Worm (Caenorhabditis elegans) whole organism, L2 larva: Measurements from ENCODE around the gene eas-1.

Experiments
- C34F6.9 ChIP-seq: fragments of 150-350 bp; optimal IDR thresholded peaks from 2 replicates; lab custom pipeline; 2014; ENCODE audit warnings: missing biosample characterization, missing genetic modification characterization
- F13H6.1 ChIP-seq: sonication (generic microtip); optimal IDR thresholded peaks from 2 replicates; lab custom pipeline; 2016; ENCODE audit warnings: missing genetic modification characterization, missing compliant biosample characterization
- aly-2 ChIP-seq: fragments of 150-350 bp; optimal IDR thresholded peaks from 2 replicates; lab custom pipeline; 2014; ENCODE audit warnings: missing biosample characterization, missing genetic modification characterization
- ama-1 ChIP-seq: fragments of 150-350 bp; optimal IDR thresholded peaks from 2 replicates; lab custom pipeline; 2018; ENCODE audit warnings: inconsistent platforms
- blmp-1 ChIP-seq: sonication (generic microtip); optimal IDR thresholded peaks from 2 replicates; lab custom pipeline; 2017; ENCODE audit warnings: missing genetic modification characterization, mild to moderate bottlenecking, missing compliant biosample characterization, antibody characterized with exemption, moderate library complexity; ENCODE audit not compliant: insufficient read depth
- ceh-16 ChIP-seq: fragments of 150-350 bp; optimal IDR thresholded peaks from 2 replicates; lab custom pipeline; 2014; ENCODE audit warnings: missing biosample characterization, missing genetic modification characterization
- crh-2 ChIP-seq: sonication (generic microtip); optimal IDR thresholded peaks from 2 replicates; lab custom pipeline; 2017; ENCODE audit warnings: missing biosample characterization, missing genetic modification characterization
- dmd-4 ChIP-seq: sonication (generic microtip); optimal IDR thresholded peaks from 2 replicates; lab custom pipeline; 2017; ENCODE audit warnings: missing biosample characterization, missing genetic modification characterization
- elt-1 ChIP-seq: fragments of 150-350 bp; optimal IDR thresholded peaks from 2 replicates; lab custom pipeline; 2014; ENCODE audit warnings: missing biosample characterization, missing genetic modification characterization
- fos-1 ChIP-seq: fragments of 150-350 bp; optimal IDR thresholded peaks from 2 replicates; lab custom pipeline; 2014; ENCODE audit warnings: missing biosample characterization, missing genetic modification characterization
- gmeb-1 ChIP-seq: fragments of 150-350 bp; optimal IDR thresholded peaks from 2 replicates; lab custom pipeline; 2014; ENCODE audit warnings: missing biosample characterization, missing genetic modification characterization
- lin-11 ChIP-seq: fragments of 150-350 bp; sonication (generic microtip); optimal IDR thresholded peaks from 2 replicates; lab custom pipeline; 2014; ENCODE audit warnings: missing biosample characterization, missing genetic modification characterization, inconsistent platforms, mixed read lengths
- lin-13 ChIP-seq: fragments of 150-350 bp; optimal IDR thresholded peaks from 2 replicates; lab custom pipeline; 2014; ENCODE audit warnings: missing biosample characterization, missing genetic modification reagents, missing genetic modification characterization
- lin-39 ChIP-seq: fragments of 150-350 bp; optimal IDR thresholded peaks from 2 replicates; lab custom pipeline; 2014; ENCODE audit warnings: missing biosample characterization, missing genetic modification reagents, missing genetic modification characterization
- lsy-2 ChIP-seq, 2 experiments: fragments of 150-350 bp in 1 of 2; sonication (generic microtip) in 1 of 2; optimal IDR thresholded peaks; 2 replicates each; lab custom pipeline; 2014 to 2017; ENCODE audit warnings: missing biosample characterization in 2 of 2, missing genetic modification characterization in 2 of 2
- mab-5 ChIP-seq: fragments of 150-350 bp; optimal IDR thresholded peaks from 2 replicates; lab custom pipeline; 2014; ENCODE audit warnings: missing biosample characterization, missing genetic modification characterization
- mdl-1 ChIP-seq, 2 experiments: fragments of 150-350 bp in 1 of 2; sonication (generic microtip) in 1 of 2; optimal IDR thresholded peaks; 2 replicates each; lab custom pipeline; 2017; ENCODE audit warnings: missing biosample characterization in 2 of 2, missing genetic modification characterization in 2 of 2
- nhr-11 ChIP-seq: fragments of 150-350 bp; optimal IDR thresholded peaks from 2 replicates; lab custom pipeline; 2014; ENCODE audit warnings: missing biosample characterization, missing genetic modification characterization
- nhr-12 ChIP-seq: fragments of 150-350 bp; optimal IDR thresholded peaks from 2 replicates; lab custom pipeline; 2014; ENCODE audit warnings: missing biosample characterization, missing genetic modification characterization
- nhr-21 ChIP-seq: fragments of 150-350 bp; optimal IDR thresholded peaks from 2 replicates; lab custom pipeline; 2014; ENCODE audit warnings: missing biosample characterization, missing genetic modification characterization
- nhr-237 ChIP-seq: fragments of 150-350 bp; optimal IDR thresholded peaks from 2 replicates; lab custom pipeline; 2014; ENCODE audit warnings: missing biosample characterization, missing genetic modification characterization
- nhr-25 ChIP-seq: fragments of 150-350 bp; sonication (generic microtip); optimal IDR thresholded peaks from 3 replicates; lab custom pipeline; 2014; ENCODE audit warnings: missing biosample characterization, missing genetic modification characterization
- peb-1 ChIP-seq: fragments of 150-350 bp; optimal IDR thresholded peaks from 2 replicates; lab custom pipeline; 2014; ENCODE audit warnings: missing biosample characterization, missing genetic modification characterization
- skn-1 ChIP-seq: sonication (generic microtip); optimal IDR thresholded peaks from 2 replicates; lab custom pipeline; 2017; ENCODE audit warnings: missing biosample characterization, missing genetic modification characterization
- sma-3 ChIP-seq: sonication (generic microtip); optimal IDR thresholded peaks from 2 replicates; lab custom pipeline; 2016; ENCODE audit warnings: missing genetic modification reagents, missing genetic modification characterization, missing compliant biosample characterization
- sma-9 ChIP-seq, 2 experiments: fragments of 150-350 bp in 1 of 2; sonication (generic microtip) in 1 of 2; optimal IDR thresholded peaks; 2 replicates each; lab custom pipeline; 2014 to 2016; ENCODE audit warnings: missing genetic modification characterization in 2 of 2, mild to moderate bottlenecking in 1 of 2, missing biosample characterization in 1 of 2, missing compliant biosample characterization in 1 of 2, missing genetic modification reagents in 1 of 2, moderate library complexity in 1 of 2
- unc-55 ChIP-seq: fragments of 150-350 bp; sonication (generic microtip); optimal IDR thresholded peaks from 3 replicates; lab custom pipeline; 2014; ENCODE audit warnings: missing biosample characterization, missing genetic modification reagents, missing genetic modification characterization
- zag-1 ChIP-seq: fragments of 150-350 bp; optimal IDR thresholded peaks from 2 replicates; lab custom pipeline; 2014; ENCODE audit warnings: missing biosample characterization, missing genetic modification characterization
- ztf-1 ChIP-seq: fragments of 200-800 bp; sonication (Bioruptor generic); conservative IDR thresholded peaks from 2 replicates; pipeline ENCODE4 v1.3.6; 2022; ENCODE audit warnings: missing genetic modification characterization, missing compliant biosample characterization
- ztf-11 ChIP-seq: sonication (generic microtip); optimal IDR thresholded peaks from 2 replicates; lab custom pipeline; 2017; ENCODE audit warnings: missing biosample characterization, missing genetic modification characterization
- ztf-4 ChIP-seq: fragments of 150-350 bp; optimal IDR thresholded peaks from 2 replicates; lab custom pipeline; 2014; ENCODE audit warnings: missing biosample characterization, missing genetic modification characterization

eas-1 gene

ce11 chrII:4747697-4748096 is 7.5 kb downstream of the eas-1 start:
- TF ChIP-seq nhr-25 (tag; lab: Kevin White, UChicago) (peak; percentile 28), gmeb-1 (tag; lab: Kevin White, UChicago) (peak; percentile 28), dmd-4 (tag; lab: Kevin White, UChicago) (no peak), lin-39 (tag; lab: Kevin White, UChicago) (no peak), fos-1 (tag; lab: Kevin White, UChicago) (no peak), nhr-237 (tag; lab: Kevin White, UChicago) (no peak), nhr-21 (tag; lab: Kevin White, UChicago) (no peak), crh-2 (tag; lab: Kevin White, UChicago) (peak; percentile 69), sma-9 (GFP tag; optimal IDR thresholded peaks at IDR 0.05; lab: Kevin White, UChicago) (peak; percentile 31), sma-9 (tag; optimal IDR thresholded peaks at IDR 0.05; lab: Kevin White, UChicago) (no peak), nhr-12 (tag; lab: Kevin White, UChicago) (no peak)

ce11 chrII:4748374-4748773 is 8.2 kb downstream of the eas-1 start:
- TF ChIP-seq ztf-4 (tag; lab: Kevin White, UChicago) (no peak), zag-1 (no peak), sma-3 (peak; percentile 43), gmeb-1 (tag; lab: Kevin White, UChicago) (no peak), crh-2 (tag; lab: Kevin White, UChicago) (no peak), nhr-25 (tag; lab: Kevin White, UChicago) (peak; percentile 55), nhr-21 (tag; lab: Kevin White, UChicago) (peak; percentile 54), unc-55 (no peak), blmp-1 (tag; lab: Kevin White, UChicago) (peak; percentile 21), ceh-16 (tag; lab: Kevin White, UChicago) (no peak), C34F6.9 (tag; lab: Kevin White, UChicago) (no peak), mdl-1 (tag; optimal IDR thresholded peaks at IDR 0.05; lab: Kevin White, UChicago) (no peak), aly-2 (tag; lab: Kevin White, UChicago) (no peak), mab-5 (tag; lab: Kevin White, UChicago) (no peak), sma-9 (GFP tag; optimal IDR thresholded peaks at IDR 0.05; lab: Kevin White, UChicago) (peak; percentile 44), sma-9 (tag; optimal IDR thresholded peaks at IDR 0.05; lab: Kevin White, UChicago) (no peak), peb-1 (tag; lab: Kevin White, UChicago) (no peak), lin-11 (no peak)
- TF ChIP-seq, all 48 proteins: peak for 5

ce11 chrII:4749581-4749980 is 9.4 kb downstream of the eas-1 start, which contains the start of gene F41C3.2:
Gene F41C3.2, plus strand, starts transcription at chrII:4749968.
- TF ChIP-seq blmp-1 (tag; lab: Kevin White, UChicago) (peak; percentile 33), unc-55 (no peak), nhr-11 (tag; lab: Kevin White, UChicago) (no peak), skn-1 (tag; lab: Kevin White, UChicago) (no peak), ama-1 (lab: Kevin White, UChicago) (peak; percentile 41), lsy-2 (tag; optimal IDR thresholded peaks at IDR 0.05; lab: Kevin White, UChicago) (no peak), lin-13 (GFP tag; lab: Kevin White, UChicago) (no peak), dmd-4 (tag; lab: Kevin White, UChicago) (no peak), mab-5 (tag; lab: Kevin White, UChicago) (no peak), ztf-11 (no peak), ztf-4 (tag; lab: Kevin White, UChicago) (no peak), nhr-25 (tag; lab: Kevin White, UChicago) (peak; percentile 35), fos-1 (tag; lab: Kevin White, UChicago) (no peak), nhr-237 (tag; lab: Kevin White, UChicago) (no peak), aly-2 (tag; lab: Kevin White, UChicago) (no peak), lin-39 (tag; lab: Kevin White, UChicago) (no peak), lin-11 (no peak), crh-2 (tag; lab: Kevin White, UChicago) (no peak), nhr-21 (tag; lab: Kevin White, UChicago) (peak; percentile 4), ceh-16 (tag; lab: Kevin White, UChicago) (no peak), sma-9 (GFP tag; optimal IDR thresholded peaks at IDR 0.05; lab: Kevin White, UChicago) (peak; percentile 57), sma-9 (tag; optimal IDR thresholded peaks at IDR 0.05; lab: Kevin White, UChicago) (no peak), mdl-1 (tag; optimal IDR thresholded peaks at IDR 0.05; lab: Kevin White, UChicago) (no peak), F13H6.1 (tag; lab: Kevin White, UChicago) (no peak)

- TF ChIP-seq mdl-1 (tag; optimal IDR thresholded peaks at IDR 0.05; lab: Kevin White, UChicago) = no peak
- no peak for TF ChIP-seq zag-1
- no peak for TF ChIP-seq skn-1 (tag; lab: Kevin White, UChicago)
- TF ChIP-seq ztf-1 (GFP tag; lab: Robert Waterston, UW) = no peak
- TF ChIP-seq ama-1 (lab: Kevin White, UChicago) = no peak
- no peak for TF ChIP-seq blmp-1 (tag; lab: Kevin White, UChicago)
- no peak for TF ChIP-seq elt-1
Measured at ce11 chrII:4752257-4752728, 12.1 kb downstream of the eas-1 start, which contains the start of gene F41C3.1. Gene F41C3.1, plus strand, starts transcription at chrII:4752307.
